Fruit fly (Drosophila melanogaster): ENCODE data around the gene CG15196.

dm6 chrX:11378388-11378787 is 31.4 kb upstream of the CG15196 start:
- TF ChIP-seq Dll (optimal IDR thresholded peaks at IDR 0.05) (no peak), pan (optimal IDR thresholded peaks at IDR 0.05) (no peak), CG8478 (optimal IDR thresholded peaks at IDR 0.05) (no peak), psq (optimal IDR thresholded peaks at IDR 0.05) (no peak), usp (GFP tag; optimal IDR thresholded peaks at IDR 0.05) (no peak), EcR (GFP tag; optimal IDR thresholded peaks at IDR 0.05) (no peak)
